Worm (Caenorhabditis elegans) whole organism, young adult: Measurements from ENCODE around the gene C26B2.8.

Experiments used
- B0019.2 ChIP-seq: fragments of 200-800 bp; sonication (Bioruptor generic); conservative IDR thresholded peaks from 2 replicates; pipeline ENCODE4 v1.3.6; 2022; ENCODE audit warnings: missing genetic modification reagents, missing genetic modification characterization, missing compliant biosample characterization
- D2030.7 ChIP-seq: fragments of 200-800 bp; sonication (Bioruptor generic); IDR thresholded peaks from 2 replicates; pipeline ENCODE4 v1.3.6; 2022; ENCODE audit warnings: missing genetic modification reagents, missing genetic modification characterization, missing compliant biosample characterization
- Y53G8AR.9 ChIP-seq: fragments of 200-800 bp; sonication (Bioruptor generic); conservative IDR thresholded peaks from 2 replicates; pipeline ENCODE4 v1.3.6; 2022; ENCODE audit warnings: missing genetic modification reagents, missing genetic modification characterization, missing compliant biosample characterization
- Y95B8A.8 ChIP-seq: fragments of 200-800 bp; sonication (Bioruptor generic); IDR thresholded peaks from 2 replicates; pipeline ENCODE4 v1.3.6; 2022; ENCODE audit warnings: missing genetic modification reagents, missing genetic modification characterization, missing compliant biosample characterization
- atf-7 ChIP-seq: sonication (generic microtip); optimal IDR thresholded peaks from 2 replicates; lab custom pipeline; 2017; ENCODE audit warnings: mild to moderate bottlenecking, missing genetic modification characterization, missing compliant biosample characterization
- attf-3 ChIP-seq: fragments of 200-800 bp; sonication (Bioruptor generic); conservative IDR thresholded peaks from 2 replicates; pipeline ENCODE4 v1.3.6; 2022; ENCODE audit warnings: missing genetic modification reagents, missing genetic modification characterization, missing compliant biosample characterization
- cebp-1 ChIP-seq, 2 experiments: fragments of 200-800 bp in 1 of 2; sonication (Bioruptor generic) in 1 of 2; sonication (generic microtip) in 1 of 2; IDR thresholded peaks in 1 of 2; optimal IDR thresholded peaks in 1 of 2; 2 replicates each; pipeline versions ENCODE4 v1.3.6 to Lab custom; 2017 to 2022; ENCODE audit warnings: missing compliant biosample characterization in 2 of 2, missing genetic modification characterization in 2 of 2, mild to moderate bottlenecking in 1 of 2, missing genetic modification reagents in 1 of 2, moderate library complexity in 1 of 2
- cebp-2 ChIP-seq: fragments of 200-800 bp; sonication (Bioruptor generic); IDR thresholded peaks from 2 replicates; pipeline ENCODE4 v1.3.6; 2022; ENCODE audit warnings: missing genetic modification characterization, missing compliant biosample characterization
- ceh-27 ChIP-seq: fragments of 200-800 bp; sonication (Bioruptor generic); optimal IDR thresholded peaks from 2 replicates; lab custom pipeline; 2018; ENCODE audit warnings: mild to moderate bottlenecking, missing genetic modification characterization, moderate library complexity, missing compliant biosample characterization
- ceh-79 ChIP-seq: sonication (generic microtip); optimal IDR thresholded peaks from 2 replicates; lab custom pipeline; 2017; ENCODE audit warnings: mild to moderate bottlenecking, missing genetic modification characterization, missing compliant biosample characterization
- ceh-91 ChIP-seq: fragments of 200-800 bp; sonication (Bioruptor generic); IDR thresholded peaks from 2 replicates; pipeline ENCODE4 v1.3.6; 2022; ENCODE audit warnings: missing genetic modification reagents, missing genetic modification characterization, missing compliant biosample characterization
- die-1 ChIP-seq: sonication (generic microtip); optimal IDR thresholded peaks from 2 replicates; lab custom pipeline; 2016; ENCODE audit warnings: missing genotype, mild to moderate bottlenecking, missing genetic modification characterization, missing compliant biosample characterization
- dpl-1 ChIP-seq: fragments of 150-350 bp; optimal IDR thresholded peaks from 2 replicates; lab custom pipeline; 2014; ENCODE audit warnings: missing biosample characterization, missing genetic modification reagents, missing genetic modification characterization
- ekl-4 ChIP-seq: fragments of 200-800 bp; sonication (Bioruptor generic); IDR thresholded peaks from 2 replicates; pipeline ENCODE4 v1.3.6; 2022; ENCODE audit warnings: missing genetic modification reagents, missing genetic modification characterization, missing compliant biosample characterization
- ets-4 ChIP-seq: fragments of 200-800 bp; sonication (Bioruptor generic); optimal IDR thresholded peaks from 2 replicates; lab custom pipeline; 2018; ENCODE audit warnings: mild to moderate bottlenecking, missing genetic modification characterization, missing compliant biosample characterization
- hsf-1 ChIP-seq: fragments of 200-800 bp; sonication (Bioruptor generic); IDR thresholded peaks from 2 replicates; pipeline ENCODE4 v1.3.6; 2022; ENCODE audit warnings: missing genetic modification reagents, missing genetic modification characterization, missing compliant biosample characterization
- let-526 ChIP-seq: fragments of 200-800 bp; sonication (Bioruptor generic); IDR thresholded peaks from 2 replicates; pipeline ENCODE4 v1.3.6; 2022; ENCODE audit warnings: missing genetic modification reagents, missing genetic modification characterization, missing compliant biosample characterization
- let-607 ChIP-seq, 2 experiments: fragments of 200-800 bp in 1 of 2; sonication (Bioruptor generic) in 1 of 2; sonication (generic microtip) in 1 of 2; optimal IDR thresholded peaks; 2 replicates each; lab custom pipeline; 2016 to 2018; ENCODE audit warnings: mild to moderate bottlenecking in 2 of 2, missing compliant biosample characterization in 2 of 2, missing genetic modification characterization in 2 of 2, moderate library complexity in 2 of 2, missing genotype in 1 of 2
- lin-54 ChIP-seq: fragments of 200-800 bp; sonication (Bioruptor generic); optimal IDR thresholded peaks from 2 replicates; lab custom pipeline; 2018; ENCODE audit warnings: mild to moderate bottlenecking, missing genetic modification characterization, missing compliant biosample characterization
- lsl-1 ChIP-seq: fragments of 200-800 bp; sonication (Bioruptor generic); optimal IDR thresholded peaks from 2 replicates; lab custom pipeline; 2018; ENCODE audit warnings: mild to moderate bottlenecking, missing genetic modification characterization, moderate library complexity, missing compliant biosample characterization
- lsy-27 ChIP-seq: sonication (generic microtip); optimal IDR thresholded peaks from 2 replicates; lab custom pipeline; 2017; ENCODE audit warnings: missing genetic modification characterization, mild to moderate bottlenecking, missing compliant biosample characterization, antibody characterized with exemption, missing genotype, borderline replicate concordance; ENCODE audit not compliant: insufficient read depth
- madf-3 ChIP-seq: fragments of 200-800 bp; sonication (Bioruptor generic); IDR thresholded peaks from 2 replicates; pipeline ENCODE4 v1.3.6; 2022; ENCODE audit warnings: missing genetic modification reagents, missing genetic modification characterization, missing compliant biosample characterization
- mel-28 ChIP-seq: sonication (generic microtip); optimal IDR thresholded peaks from 2 replicates; lab custom pipeline; 2016; ENCODE audit warnings: borderline replicate concordance, mild to moderate bottlenecking, missing genetic modification characterization, missing compliant biosample characterization
- mes-4 ChIP-seq: sonication (generic microtip); optimal IDR thresholded peaks from 2 replicates; lab custom pipeline; 2016; ENCODE audit warnings: missing genotype, missing genetic modification characterization, missing compliant biosample characterization
- nfya-2 ChIP-seq: fragments of 200-800 bp; sonication (Bioruptor generic); IDR thresholded peaks from 2 replicates; pipeline ENCODE4 v1.3.6; 2022; ENCODE audit warnings: missing genetic modification reagents, missing genetic modification characterization, missing compliant biosample characterization
- nfyb-1 ChIP-seq: fragments of 200-800 bp; sonication (Bioruptor generic); IDR thresholded peaks from 2 replicates; pipeline ENCODE4 v1.3.6; 2022; ENCODE audit warnings: missing genetic modification reagents, missing genetic modification characterization, missing compliant biosample characterization
- nhr-80 ChIP-seq: sonication (generic microtip); optimal IDR thresholded peaks from 2 replicates; lab custom pipeline; 2016; ENCODE audit warnings: missing genetic modification characterization, missing compliant biosample characterization
- nhr-90 ChIP-seq: sonication (generic microtip); optimal IDR thresholded peaks from 2 replicates; lab custom pipeline; 2016; ENCODE audit warnings: missing genotype, mild to moderate bottlenecking, missing genetic modification characterization, missing compliant biosample characterization
- pbrm-1 ChIP-seq: fragments of 200-800 bp; sonication (Bioruptor generic); IDR thresholded peaks from 2 replicates; pipeline ENCODE4 v1.3.6; 2022; ENCODE audit warnings: missing genetic modification reagents, missing genetic modification characterization, missing compliant biosample characterization
- repo-1 ChIP-seq: sonication (generic microtip); optimal IDR thresholded peaks from 2 replicates; lab custom pipeline; 2017; ENCODE audit warnings: mild to moderate bottlenecking, missing genetic modification characterization, missing compliant biosample characterization
- rpc-1 ChIP-seq, 2 experiments: fragments of 150-350 bp in 1 of 2; sonication (generic microtip) in 1 of 2; optimal IDR thresholded peaks; 2 replicates each; lab custom pipeline; 2014 to 2018; ENCODE audit warnings: missing biosample characterization in 1 of 2, missing genetic modification characterization in 1 of 2, missing genetic modification reagents in 1 of 2, missing genotype in 1 of 2
- snpc-1.1 ChIP-seq: sonication (generic microtip); optimal IDR thresholded peaks from 2 replicates; lab custom pipeline; 2017; ENCODE audit warnings: missing genetic modification characterization, mild to moderate bottlenecking, missing compliant biosample characterization, antibody characterized with exemption, moderate library complexity, missing genotype, missing genetic modification reagents; ENCODE audit not compliant: insufficient read depth
- ztf-22 ChIP-seq: fragments of 200-800 bp; sonication (Bioruptor generic); optimal IDR thresholded peaks from 2 replicates; lab custom pipeline; 2018; ENCODE audit warnings: mild to moderate bottlenecking, missing genetic modification characterization, moderate library complexity, missing compliant biosample characterization
- ztf-25 ChIP-seq: fragments of 200-800 bp; sonication (Bioruptor generic); IDR thresholded peaks from 2 replicates; pipeline ENCODE4 v1.3.6; 2022; ENCODE audit warnings: missing genetic modification reagents, missing genetic modification characterization, missing compliant biosample characterization

Gene C26B2.8

DNA sequence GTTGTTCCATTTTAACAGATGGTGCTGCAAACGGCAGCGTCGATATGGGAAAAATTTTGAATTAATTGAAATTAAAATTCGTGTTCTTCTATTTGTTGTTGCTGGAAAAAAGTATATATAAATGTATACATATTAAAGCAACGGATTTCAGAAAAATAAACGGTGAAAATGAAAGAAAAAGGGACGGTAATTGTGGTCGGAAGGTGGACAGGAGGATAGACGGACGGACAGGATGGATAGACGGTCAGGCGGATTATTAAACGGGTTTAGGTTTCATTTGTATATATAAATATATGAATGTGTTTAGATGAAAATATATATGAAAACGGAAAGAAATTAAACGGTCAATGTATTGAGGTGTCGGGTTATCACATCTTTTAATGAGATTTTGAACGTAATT lies 15.5 kb downstream of the C26B2.8 start, which contains the start of gene nhr-31:
nhr-31 (minus strand) TSS at position 101 of the 400 bp plus-strand sequence.
- no peak for TF ChIP-seq ceh-27
- no peak for TF ChIP-seq let-526 (GFP tag; lab: Robert Waterston, UW)
- no peak for TF ChIP-seq pbrm-1 (GFP tag; lab: Robert Waterston, UW)
- no peak for TF ChIP-seq ceh-79 (tag; lab: Kevin White, UChicago)
- no peak for TF ChIP-seq lsy-27 (tag; lab: Kevin White, UChicago)

DNA sequence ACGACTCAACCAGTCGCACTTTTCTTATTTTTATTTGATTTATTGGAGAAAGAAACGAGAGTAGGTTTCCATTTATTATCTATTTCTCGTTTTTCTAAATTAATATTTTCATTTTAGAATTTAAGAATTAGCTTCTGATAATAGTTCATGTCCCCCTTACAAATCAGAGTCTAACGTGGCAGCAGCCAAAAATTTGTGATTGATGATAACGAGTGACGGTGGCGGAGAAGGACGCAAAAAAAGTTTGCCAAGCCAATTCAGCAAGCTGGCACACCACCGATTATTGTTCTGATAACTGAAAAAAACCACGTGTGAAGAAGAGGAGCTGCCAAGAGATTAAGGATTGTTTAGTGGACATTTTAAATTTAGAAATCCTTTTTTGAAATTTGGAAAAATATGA lies 16.1 kb downstream of the C26B2.8 start:
- TF ChIP-seq nhr-80 (tag; lab: Kevin White, UChicago) = peak; percentile 94
- TF ChIP-seq B0019.2 = no peak
- no peak for TF ChIP-seq madf-3 (GFP tag; lab: Robert Waterston, UW)
- no peak for TF ChIP-seq dpl-1
- peak in 1 of 2 experiments; percentile 19 for TF ChIP-seq let-607 (tag; optimal IDR thresholded peaks at IDR 0.05; lab: Kevin White, UChicago)
- TF ChIP-seq lin-54 = no peak

DNA sequence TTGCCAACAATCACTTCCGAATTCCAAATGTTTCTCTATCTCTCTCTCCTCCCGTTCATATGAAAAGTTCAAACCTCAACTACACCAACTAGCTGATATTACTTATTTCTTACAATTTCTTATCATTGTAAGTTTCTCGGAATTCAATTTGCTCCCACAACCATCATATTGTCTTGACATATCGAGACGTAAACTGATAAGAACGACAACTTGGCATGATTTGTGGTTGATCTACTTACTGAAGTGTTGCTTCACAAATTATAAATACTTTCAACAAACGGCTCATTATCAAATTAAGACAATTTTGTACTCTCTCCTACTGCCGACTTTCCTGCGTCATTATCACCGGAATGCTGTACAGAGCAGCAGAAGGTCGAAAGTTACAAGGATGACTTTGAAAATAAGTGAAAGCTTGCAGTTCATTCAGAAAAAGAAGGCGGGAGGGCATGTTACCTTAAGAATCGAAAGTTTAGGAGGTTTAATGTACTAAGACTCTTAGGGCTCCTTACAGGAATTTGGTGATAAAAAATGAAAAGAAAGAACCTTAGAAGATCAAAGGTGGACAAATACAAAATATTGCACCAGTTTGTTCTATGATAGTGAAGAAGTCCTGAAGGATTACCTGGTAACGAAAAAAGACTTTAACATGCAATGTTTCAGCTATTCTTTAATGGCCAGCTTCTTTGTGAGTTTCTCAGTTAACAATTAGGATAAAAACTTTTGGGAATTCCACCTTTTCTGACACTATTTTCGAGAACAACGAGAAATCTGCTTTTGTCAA lies 18.4 kb downstream of the C26B2.8 start:
- no peak for TF ChIP-seq mel-28
- TF ChIP-seq ets-4 (GFP tag; lab: Kevin White, UChicago) = peak; percentile 75
- no peak for TF ChIP-seq cebp-1 (GFP tag; IDR thresholded peaks at IDR 0.05; lab: Robert Waterston, UW)
- TF ChIP-seq cebp-1 (tag; optimal IDR thresholded peaks at IDR 0.05; lab: Kevin White, UChicago) = peak; percentile 20
- TF ChIP-seq let-607 (tag; optimal IDR thresholded peaks at IDR 0.05; lab: Kevin White, UChicago) = peak; percentile 48 to 69
- peak; percentile 65 for TF ChIP-seq ztf-22 (GFP tag; lab: Kevin White, UChicago)
- no peak for TF ChIP-seq die-1 (tag; lab: Kevin White, UChicago)
- no peak for TF ChIP-seq hsf-1 (GFP tag; lab: Robert Waterston, UW)
- no peak for TF ChIP-seq Y95B8A.8 (GFP tag; lab: Robert Waterston, UW)
- TF ChIP-seq cebp-2 (GFP tag; lab: Robert Waterston, UW) = no peak
- TF ChIP-seq atf-7 (tag; lab: Kevin White, UChicago) = peak; percentile 81
- TF ChIP-seq nfyb-1 (GFP tag; lab: Robert Waterston, UW) = no peak
- no peak for TF ChIP-seq B0019.2
- peak; percentile 98 for TF ChIP-seq nhr-80 (tag; lab: Kevin White, UChicago)

DNA sequence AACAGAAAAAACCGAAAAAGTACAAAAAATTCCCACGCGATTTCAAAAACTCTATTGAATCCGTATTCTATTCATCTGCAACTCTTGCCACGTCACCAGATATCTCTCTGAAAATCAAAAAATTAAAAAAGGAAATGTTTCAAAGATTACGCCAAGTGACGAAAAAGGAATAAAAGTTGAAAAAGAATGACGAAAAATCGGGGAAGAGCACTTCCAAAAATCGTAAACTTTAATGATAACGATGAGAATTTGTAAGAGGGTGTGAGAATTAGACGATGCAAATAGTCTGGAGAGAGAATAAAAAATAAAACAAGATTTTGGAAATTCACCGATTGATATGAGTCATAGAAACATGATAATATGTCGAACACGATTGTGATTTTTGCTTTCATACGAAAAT lies 20.2 kb downstream of the C26B2.8 start:
- TF ChIP-seq rpc-1 (optimal IDR thresholded peaks at IDR 0.05; lab: Kevin White, UChicago) (no peak), rpc-1 (tag; optimal IDR thresholded peaks at IDR 0.05; lab: Kevin White, UChicago) (no peak), lsl-1 (GFP tag; lab: Kevin White, UChicago) (no peak), madf-3 (GFP tag; lab: Robert Waterston, UW) (no peak)

DNA sequence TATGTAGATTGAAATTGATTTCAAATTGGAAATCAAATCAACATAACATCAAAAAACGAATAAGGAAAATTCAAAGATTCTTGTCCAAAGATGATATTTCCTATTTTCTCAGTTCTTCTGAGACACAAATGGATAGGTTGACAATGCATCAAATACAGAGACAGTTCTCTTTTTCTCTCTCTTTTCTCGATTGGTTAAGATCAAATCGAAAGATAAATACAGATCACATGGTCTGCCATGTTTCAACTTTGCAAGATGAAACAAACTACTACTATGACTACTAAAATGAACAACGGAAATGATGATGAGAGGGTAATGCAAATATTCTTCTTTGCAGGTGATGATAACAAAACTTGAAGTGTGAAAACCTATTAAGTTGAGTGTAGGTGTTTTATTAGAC lies 22.5 kb downstream of the C26B2.8 start:
- TF ChIP-seq D2030.7 (GFP tag; lab: Robert Waterston, UW) (no peak), ceh-91 (no peak), madf-3 (GFP tag; lab: Robert Waterston, UW) (no peak), lsy-27 (tag; lab: Kevin White, UChicago) (no peak), Y53G8AR.9 (GFP tag; lab: Robert Waterston, UW) (no peak), nfya-2 (GFP tag; lab: Robert Waterston, UW) (no peak), repo-1 (tag; lab: Kevin White, UChicago) (no peak), ekl-4 (GFP tag; lab: Robert Waterston, UW) (no peak), snpc-1.1 (tag; lab: Kevin White, UChicago) (no peak), ztf-25 (GFP tag; lab: Robert Waterston, UW) (no peak), attf-3 (GFP tag; lab: Robert Waterston, UW) (no peak), nhr-90 (tag; lab: Kevin White, UChicago) (no peak), mes-4 (tag; lab: Kevin White, UChicago) (no peak)
